Worm (Caenorhabditis elegans): ENCODE results near the gene rsp-2.

The rsp-2 gene

ce11 chrII:11417999-11418398 lies 34.8 kb downstream of the rsp-2 start, which contains the start of gene C05D12.2 (continued):
- TF ChIP-seq dpff-1 (tag; optimal IDR thresholded peaks at IDR 0.05) (no peak), hmg-1.2 (GFP tag; IDR thresholded peaks at IDR 0.05) (no peak), unc-62 (GFP tag; optimal IDR thresholded peaks at IDR 0.05) (no peak), aptf-3 (GFP tag; IDR thresholded peaks at IDR 0.05) (no peak)

- no peak for TF ChIP-seq hlh-12 (tag; optimal IDR thresholded peaks at IDR 0.05)
- TF ChIP-seq let-607 (tag; optimal IDR thresholded peaks at IDR 0.05), result no peak
- no peak for TF ChIP-seq akir-1 (GFP tag; optimal IDR thresholded peaks at IDR 0.05)
- TF ChIP-seq egrh-3 (GFP tag; IDR thresholded peaks at IDR 0.05), result no peak
- no peak for TF ChIP-seq cebp-2 (GFP tag; IDR thresholded peaks at IDR 0.05)
- TF ChIP-seq mes-4 (tag; optimal IDR thresholded peaks at IDR 0.05), result no peak
- TF ChIP-seq nfya-2 (GFP tag; IDR thresholded peaks at IDR 0.05), result no peak
- no peak for TF ChIP-seq xnd-1 (tag; optimal IDR thresholded peaks at IDR 0.05)
- TF ChIP-seq lin-40 (tag; optimal IDR thresholded peaks at IDR 0.05), result no peak
- TF ChIP-seq hmg-20 (GFP tag; IDR thresholded peaks at IDR 0.05), result no peak
- TF ChIP-seq somi-1 (GFP tag; optimal IDR thresholded peaks at IDR 0.05), result no peak
- TF ChIP-seq atf-7 (tag; optimal IDR thresholded peaks at IDR 0.05), result no peak
- no peak for TF ChIP-seq snpc-1.1 (tag; optimal IDR thresholded peaks at IDR 0.05; ENCODE audit: insufficient read depth)
Measured at ce11 chrII:11415672-11416071, 37.1 kb downstream of the rsp-2 start, which contains the start of gene C05D12.1. Gene C05D12.1, minus strand, starts transcription at chrII:11415772.

DNA sequence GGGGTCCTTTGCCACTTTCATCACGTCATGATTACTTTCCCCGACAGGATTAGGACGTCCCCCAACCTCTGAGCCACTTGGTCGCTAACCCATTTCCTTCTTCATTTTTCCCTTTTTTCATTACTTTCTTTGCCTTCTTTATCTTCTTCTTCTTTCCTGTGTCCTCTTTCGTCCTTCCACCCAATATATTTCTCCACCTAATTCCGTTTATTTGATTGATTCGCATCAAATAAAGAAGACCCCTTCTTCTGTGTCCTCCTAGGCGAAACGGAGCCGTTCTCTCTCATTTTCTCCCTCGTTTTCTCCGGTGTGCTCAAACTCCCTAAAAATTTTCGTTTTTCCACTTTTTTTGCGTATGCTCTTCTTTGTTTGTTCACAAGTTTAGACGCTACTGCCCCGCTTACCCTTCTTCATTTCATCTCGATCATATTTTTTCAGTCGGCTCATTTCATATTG lies 43.0 kb downstream of the rsp-2 start, which contains the start of gene C05D12.7:
C05D12.7 (plus strand) TSS at position 406 of the 456 bp plus-strand sequence.
- TF ChIP-seq sptf-2 (GFP tag; optimal IDR thresholded peaks at IDR 0.05) (no peak), ztf-18 (tag; optimal IDR thresholded peaks at IDR 0.05) (no peak), nhr-120 (GFP tag; IDR thresholded peaks at IDR 0.05) (no peak), akir-1 (GFP tag; optimal IDR thresholded peaks at IDR 0.05) (no peak), ztf-26 (tag; optimal IDR thresholded peaks at IDR 0.05) (no peak), tbx-9 (tag; optimal IDR thresholded peaks at IDR 0.05; ENCODE audit: borderline replicate concordance) (no peak), C06A6.2 (GFP tag; conservative IDR thresholded peaks at IDR 0.05) (no peak), unc-130 (GFP tag; optimal IDR thresholded peaks at IDR 0.05) (no peak), mel-28 (tag; optimal IDR thresholded peaks at IDR 0.05; ENCODE audit: borderline replicate concordance) (no peak), let-526 (GFP tag; IDR thresholded peaks at IDR 0.05) (no peak), aptf-2 (GFP tag; conservative IDR thresholded peaks at IDR 0.05) (no peak), snpc-4 (GFP tag; optimal IDR thresholded peaks at IDR 0.05) (no peak), snpc-4 (tag; optimal IDR thresholded peaks at IDR 0.05) (no peak), somi-1 (GFP tag; optimal IDR thresholded peaks at IDR 0.05) (no peak), ama-1 (optimal IDR thresholded peaks at IDR 0.05) (no peak), ama-1 (GFP tag; optimal IDR thresholded peaks at IDR 0.05) (no peak), dpff-1 (tag; optimal IDR thresholded peaks at IDR 0.05) (no peak), lin-54 (GFP tag; optimal IDR thresholded peaks at IDR 0.05) (no peak), ztf-25 (GFP tag; IDR thresholded peaks at IDR 0.05) (no peak), unc-62 (GFP tag; optimal IDR thresholded peaks at IDR 0.05) (no peak), ZK185.1 (tag; optimal IDR thresholded peaks at IDR 0.05; ENCODE audit: poor library complexity, severe bottlenecking) (no peak)
